Worm (Caenorhabditis elegans) whole organism, young adult: ENCODE data around the gene F54D5.15.

Source experiments
- Y53G8AR.9 ChIP-seq: fragments of 200-800 bp; sonication (Bioruptor generic); conservative IDR thresholded peaks from 2 replicates; pipeline ENCODE4 v1.3.6; 2022; ENCODE audit warnings: missing genetic modification reagents, missing genetic modification characterization, missing compliant biosample characterization
- Y67H2A.10 ChIP-seq: fragments of 200-800 bp; sonication (Bioruptor generic); conservative IDR thresholded peaks from 2 replicates; pipeline ENCODE4 v1.3.6; 2022; ENCODE audit warnings: missing genetic modification reagents, missing genetic modification characterization, missing compliant biosample characterization
- Y79H2A.3 ChIP-seq: fragments of 200-800 bp; sonication (Bioruptor generic); conservative IDR thresholded peaks from 2 replicates; pipeline ENCODE4 v1.3.6; 2022; ENCODE audit warnings: missing genetic modification reagents, missing genetic modification characterization, missing compliant biosample characterization
- Y95B8A.8 ChIP-seq: fragments of 200-800 bp; sonication (Bioruptor generic); IDR thresholded peaks from 2 replicates; pipeline ENCODE4 v1.3.6; 2022; ENCODE audit warnings: missing genetic modification reagents, missing genetic modification characterization, missing compliant biosample characterization
- ama-1 ChIP-seq, 3 experiments: fragments of 150-350 bp in 1 of 3; sonication (generic microtip) in 2 of 3; optimal IDR thresholded peaks; 2 replicates each; lab custom pipeline; 2014 to 2018; ENCODE audit warnings: missing biosample characterization in 2 of 3, missing genetic modification characterization in 2 of 3, missing genetic modification reagents in 2 of 3
- bed-1 ChIP-seq: fragments of 200-800 bp; sonication (Bioruptor generic); IDR thresholded peaks from 2 replicates; pipeline ENCODE4 v1.3.6; 2022; ENCODE audit warnings: missing genetic modification reagents, missing genetic modification characterization, missing compliant biosample characterization
- ceh-58 ChIP-seq: fragments of 200-800 bp; sonication (Bioruptor generic); IDR thresholded peaks from 2 replicates; pipeline ENCODE4 v1.3.6; 2022; ENCODE audit warnings: missing genetic modification characterization, missing compliant biosample characterization
- efl-1 ChIP-seq: fragments of 150-350 bp; optimal IDR thresholded peaks from 2 replicates; lab custom pipeline; 2014; ENCODE audit warnings: missing biosample characterization, missing genetic modification reagents, missing genetic modification characterization
- ets-4 ChIP-seq: fragments of 200-800 bp; sonication (Bioruptor generic); optimal IDR thresholded peaks from 2 replicates; lab custom pipeline; 2018; ENCODE audit warnings: mild to moderate bottlenecking, missing genetic modification characterization, missing compliant biosample characterization
- hmg-1.2 ChIP-seq: fragments of 200-800 bp; sonication (Bioruptor generic); IDR thresholded peaks from 2 replicates; pipeline ENCODE4 v1.3.6; 2022; ENCODE audit warnings: missing genetic modification reagents, missing genetic modification characterization, missing compliant biosample characterization
- lag-1 ChIP-seq: fragments of 200-800 bp; sonication (Bioruptor generic); IDR thresholded peaks from 2 replicates; pipeline ENCODE4 v1.3.6; 2022; ENCODE audit warnings: missing genetic modification reagents, missing genetic modification characterization, missing compliant biosample characterization
- let-526 ChIP-seq: fragments of 200-800 bp; sonication (Bioruptor generic); IDR thresholded peaks from 2 replicates; pipeline ENCODE4 v1.3.6; 2022; ENCODE audit warnings: missing genetic modification reagents, missing genetic modification characterization, missing compliant biosample characterization
- lin-26 ChIP-seq: fragments of 200-800 bp; sonication (Bioruptor generic); IDR thresholded peaks from 2 replicates; pipeline ENCODE4 v1.3.6; 2022; ENCODE audit warnings: missing genetic modification reagents, missing genetic modification characterization, missing compliant biosample characterization
- lin-54 ChIP-seq: fragments of 200-800 bp; sonication (Bioruptor generic); optimal IDR thresholded peaks from 2 replicates; lab custom pipeline; 2018; ENCODE audit warnings: mild to moderate bottlenecking, missing genetic modification characterization, missing compliant biosample characterization
- madf-3 ChIP-seq: fragments of 200-800 bp; sonication (Bioruptor generic); IDR thresholded peaks from 2 replicates; pipeline ENCODE4 v1.3.6; 2022; ENCODE audit warnings: missing genetic modification reagents, missing genetic modification characterization, missing compliant biosample characterization
- mcd-1 ChIP-seq: fragments of 200-800 bp; sonication (Bioruptor generic); IDR thresholded peaks from 2 replicates; pipeline ENCODE4 v1.3.6; 2022; ENCODE audit warnings: missing genetic modification reagents, missing genetic modification characterization, missing compliant biosample characterization
- mel-28 ChIP-seq: sonication (generic microtip); optimal IDR thresholded peaks from 2 replicates; lab custom pipeline; 2016; ENCODE audit warnings: borderline replicate concordance, mild to moderate bottlenecking, missing genetic modification characterization, missing compliant biosample characterization
- nhr-80 ChIP-seq: sonication (generic microtip); optimal IDR thresholded peaks from 2 replicates; lab custom pipeline; 2016; ENCODE audit warnings: missing genetic modification characterization, missing compliant biosample characterization
- sdz-38 ChIP-seq: sonication (generic microtip); optimal IDR thresholded peaks from 2 replicates; lab custom pipeline; 2016; ENCODE audit warnings: missing genotype, missing genetic modification characterization, missing compliant biosample characterization
- snpc-4 ChIP-seq, 5 experiments: fragments of 150-350 bp in 1 of 5; sonication (generic microtip) in 4 of 5; optimal IDR thresholded peaks; 2 replicates each; lab custom pipeline; 2014 to 2018; ENCODE audit warnings: missing genetic modification characterization in 5 of 5, missing biosample characterization in 3 of 5, antibody characterized with exemption in 2 of 5, mild to moderate bottlenecking in 2 of 5, missing compliant biosample characterization in 2 of 5, missing genotype in 2 of 5, moderate library complexity in 2 of 5, missing genetic modification reagents in 1 of 5
- zfh-2 ChIP-seq: fragments of 200-800 bp; sonication (Bioruptor generic); conservative IDR thresholded peaks from 2 replicates; pipeline ENCODE4 v1.3.6; 2022; ENCODE audit warnings: missing genetic modification reagents, missing genetic modification characterization, missing compliant biosample characterization
- ztf-26 ChIP-seq: sonication (generic microtip); optimal IDR thresholded peaks from 2 replicates; lab custom pipeline; 2017; ENCODE audit warnings: missing genetic modification characterization, missing compliant biosample characterization

Gene F54D5.15

ce11 chrII:11564127-11564526 is at the start of gene F54D5.15:
Gene F54D5.15, minus strand, starts transcription at chrII:11564227.
- TF ChIP-seq snpc-4 (GFP tag; optimal IDR thresholded peaks at IDR 0.05; lab: Kevin White, UChicago): no peak
- TF ChIP-seq snpc-4 (tag; optimal IDR thresholded peaks at IDR 0.05; lab: Kevin White, UChicago): no peak
- TF ChIP-seq zfh-2 (GFP tag; lab: Robert Waterston, UW): 0 out of 2 replicates have a peak, but pooled peaks have one; percentile 22
- TF ChIP-seq mel-28: no peak
- TF ChIP-seq ama-1 (optimal IDR thresholded peaks at IDR 0.05; lab: Kevin White, UChicago): no peak
- no peak for TF ChIP-seq ama-1 (GFP tag; optimal IDR thresholded peaks at IDR 0.05; lab: Kevin White, UChicago)
- TF ChIP-seq hmg-1.2 (GFP tag; lab: Robert Waterston, UW): no peak
- no peak for TF ChIP-seq let-526 (GFP tag; lab: Robert Waterston, UW)
- no peak for TF ChIP-seq sdz-38

- no peak for TF ChIP-seq Y95B8A.8 (GFP tag; lab: Robert Waterston, UW)
- TF ChIP-seq zfh-2 (GFP tag; lab: Robert Waterston, UW): 0 out of 2 replicates have a peak, but pooled peaks have one; percentile 12
- TF ChIP-seq nhr-80 (tag; lab: Kevin White, UChicago): peak; percentile 16
Observed at ce11 chrII:11612034-11612723, 48.2 kb upstream of the F54D5.15 start, which contains the start of gene F07A11.5. Gene F07A11.5, plus strand, starts transcription at chrII:11612300.

- TF ChIP-seq bed-1 (GFP tag; lab: Robert Waterston, UW) (no peak), ztf-26 (peak; percentile 13), nhr-80 (tag; lab: Kevin White, UChicago) (peak; percentile 48)
Observed at ce11 chrII:11611462-11611861, 47.4 kb upstream of the F54D5.15 start.

- TF ChIP-seq ets-4 (GFP tag; lab: Kevin White, UChicago) (no peak), nhr-80 (tag; lab: Kevin White, UChicago) (peak; percentile 67)
Observed at ce11 chrII:11604613-11605012, 40.6 kb upstream of the F54D5.15 start.

- TF ChIP-seq zfh-2 (GFP tag; lab: Robert Waterston, UW) (peak; percentile 78), Y53G8AR.9 (GFP tag; lab: Robert Waterston, UW) (no peak)
Observed at ce11 chrII:11602387-11602960, 38.4 kb upstream of the F54D5.15 start.

- TF ChIP-seq madf-3 (GFP tag; lab: Robert Waterston, UW): no peak
- TF ChIP-seq lin-26 (GFP tag; lab: Robert Waterston, UW): no peak
- TF ChIP-seq Y79H2A.3: no peak
- no peak for TF ChIP-seq ama-1 (optimal IDR thresholded peaks at IDR 0.05; lab: Kevin White, UChicago)
- TF ChIP-seq ama-1 (GFP tag; optimal IDR thresholded peaks at IDR 0.05; lab: Kevin White, UChicago): no peak
Observed at ce11 chrII:11600711-11601110, 36.7 kb upstream of the F54D5.15 start, which contains the start of gene F07A11.4. Gene F07A11.4, plus strand, starts transcription at chrII:11601011.

ce11 chrII:11599751-11600150 is 35.7 kb upstream of the F54D5.15 start, which contains the start of gene npp-5:
Gene npp-5, minus strand, starts transcription at chrII:11599809.
- TF ChIP-seq lag-1 (no peak), Y67H2A.10 (GFP tag; lab: Robert Waterston, UW) (no peak), ceh-58 (GFP tag; lab: Robert Waterston, UW) (no peak), lin-54 (peak; percentile 52), efl-1 (peak; percentile 29), mcd-1 (GFP tag; lab: Robert Waterston, UW) (peak; percentile 63; the same call in 1 of the 2 replicates)
